Worm (Caenorhabditis elegans) whole organism, late embryonic: Measurements from ENCODE around the gene ptr-14.

Experiments
- ama-1 ChIP-seq: fragments of 150-350 bp; optimal IDR thresholded peaks from 2 replicates; lab custom pipeline; 2014
- ceh-31 ChIP-seq: sonication (generic microtip); optimal IDR thresholded peaks from 2 replicates; lab custom pipeline; 2016; ENCODE audit warnings: missing genetic modification characterization, missing compliant biosample characterization
- ceh-9 ChIP-seq: sonication (generic microtip); optimal IDR thresholded peaks from 2 replicates; lab custom pipeline; 2016; ENCODE audit warnings: mild to moderate bottlenecking, missing genetic modification characterization, inconsistent platforms, missing compliant biosample characterization
- elt-2 ChIP-seq: sonication (generic microtip); optimal IDR thresholded peaks from 2 replicates; lab custom pipeline; 2016; ENCODE audit warnings: missing genetic modification reagents, missing genetic modification characterization, missing compliant biosample characterization
- ets-4 ChIP-seq: sonication (generic microtip); optimal IDR thresholded peaks from 2 replicates; lab custom pipeline; 2016; ENCODE audit warnings: missing genetic modification characterization, missing compliant biosample characterization
- fax-1 ChIP-seq: sonication (generic microtip); optimal IDR thresholded peaks from 2 replicates; lab custom pipeline; 2016; ENCODE audit warnings: missing genotype, missing genetic modification characterization, missing compliant biosample characterization
- fkh-10 ChIP-seq: fragments of 150-350 bp; optimal IDR thresholded peaks from 2 replicates; lab custom pipeline; 2014; ENCODE audit warnings: missing biosample characterization, missing genetic modification reagents, missing genetic modification characterization
- lim-6 ChIP-seq: sonication (generic microtip); optimal IDR thresholded peaks from 2 replicates; lab custom pipeline; 2016; ENCODE audit warnings: missing genetic modification characterization, missing compliant biosample characterization
- lin-11 ChIP-seq: fragments of 200-800 bp; sonication (Bioruptor generic); optimal IDR thresholded peaks from 2 replicates; lab custom pipeline; 2018; ENCODE audit warnings: mild to moderate bottlenecking, missing genetic modification characterization, missing compliant biosample characterization
- nhr-11 ChIP-seq: fragments of 150-350 bp; optimal IDR thresholded peaks from 2 replicates; lab custom pipeline; 2014; ENCODE audit warnings: missing biosample characterization, missing genetic modification characterization
- tbx-2 ChIP-seq: sonication (generic microtip); optimal IDR thresholded peaks from 2 replicates; lab custom pipeline; 2016; ENCODE audit warnings: missing genetic modification characterization, missing compliant biosample characterization
- unc-42 ChIP-seq: sonication (generic microtip); optimal IDR thresholded peaks from 2 replicates; lab custom pipeline; 2016; ENCODE audit warnings: missing genotype, missing genetic modification characterization, missing compliant biosample characterization
- unc-86 ChIP-seq: sonication (generic microtip); optimal IDR thresholded peaks from 2 replicates; lab custom pipeline; 2016; ENCODE audit warnings: missing genetic modification characterization, missing compliant biosample characterization

- no peak for TF ChIP-seq ets-4 (tag; lab: Kevin White, UChicago)
- TF ChIP-seq unc-42 (tag; lab: Kevin White, UChicago), result no peak
- TF ChIP-seq fax-1, result no peak
- TF ChIP-seq fkh-10 (GFP tag; lab: Kevin White, UChicago), result no peak
- TF ChIP-seq lim-6 (tag; lab: Kevin White, UChicago), result no peak
- no peak for TF ChIP-seq ama-1 (lab: Kevin White, UChicago)
- no peak for TF ChIP-seq nhr-11 (tag; lab: Kevin White, UChicago)
- TF ChIP-seq ceh-31 (tag; lab: Kevin White, UChicago), result no peak
- TF ChIP-seq tbx-2 (tag; lab: Kevin White, UChicago), result no peak
- no peak for TF ChIP-seq ceh-9 (tag; lab: Kevin White, UChicago)
- TF ChIP-seq elt-2 (tag; lab: Kevin White, UChicago), result no peak
- no peak for TF ChIP-seq unc-86 (tag; lab: Kevin White, UChicago)
- no peak for TF ChIP-seq lin-11 (tag; lab: Kevin White, UChicago)
Observed at ce11 chrIV:10620811-10621210, 5.6 kb downstream of the ptr-14 start, which contains the start of gene R09H10.7.
